Fruit fly (Drosophila melanogaster): Measurements from ENCODE around the gene lost.

Gene lost

DNA sequence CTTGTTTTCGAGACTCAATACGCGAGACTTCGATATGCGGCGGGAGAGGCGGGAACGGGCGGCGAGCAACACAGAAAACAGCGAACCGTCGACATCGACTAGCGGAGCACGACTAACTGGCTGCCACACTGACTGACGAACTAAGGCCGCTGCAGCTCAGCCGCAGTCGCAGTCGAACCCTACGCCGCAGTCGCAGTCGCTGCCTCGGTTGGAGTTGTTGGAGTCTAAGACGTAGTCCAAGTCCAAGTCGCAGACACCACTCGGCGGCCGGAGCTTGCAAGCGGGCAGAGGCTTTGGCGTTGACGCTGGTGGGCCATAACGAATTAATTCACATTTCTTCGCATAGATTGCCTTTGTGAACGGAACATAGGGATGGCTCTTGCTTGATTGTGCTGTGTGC, 47.8 kb downstream of the lost start (continued):
- TF ChIP-seq gsb-n (tag; optimal IDR thresholded peaks at IDR 0.05) = no peak

DNA sequence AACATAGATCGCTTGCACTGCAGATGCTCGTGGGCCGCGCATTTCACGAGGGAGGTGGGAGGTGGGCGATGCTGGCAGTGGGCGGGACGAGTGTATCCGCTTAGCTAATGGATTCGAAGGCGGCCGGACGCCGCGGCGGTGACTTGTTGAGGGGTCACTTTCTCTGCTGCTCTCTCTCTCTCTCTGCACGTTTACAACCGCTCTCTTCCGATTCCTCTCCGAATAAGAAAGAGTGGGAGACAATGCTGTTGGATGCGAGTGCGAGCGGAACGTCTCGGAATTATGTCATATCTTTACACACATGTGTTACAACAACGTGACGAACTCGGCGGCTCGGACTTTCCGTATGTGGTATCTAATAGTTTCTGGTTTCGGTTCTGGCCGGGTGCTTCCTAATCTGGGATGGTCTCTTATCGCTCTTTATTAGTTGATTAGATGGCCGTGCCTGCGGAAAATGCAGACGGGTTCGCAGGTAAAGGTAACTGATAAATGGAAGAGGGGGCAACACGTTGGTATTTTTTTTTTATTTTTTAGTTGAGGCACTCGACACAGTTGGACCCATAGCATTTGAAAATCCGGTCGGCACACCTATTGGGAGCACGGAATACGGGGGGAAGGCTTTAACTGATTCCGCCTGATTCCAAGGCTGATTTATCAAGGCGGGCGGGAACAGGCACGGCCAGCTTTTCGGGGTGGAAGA, 49.6 kb downstream of the lost start:
- peak; percentile 34; the same call in 1 of the 3 replicates for TF ChIP-seq Doc3 (GFP tag; IDR thresholded peaks at IDR 0.05; ENCODE audit: partially characterized antibody)
- TF ChIP-seq nerfin-1 (tag; optimal IDR thresholded peaks at IDR 0.05) = peak; percentile 32
- no peak for TF ChIP-seq Hr51 (GFP tag; optimal IDR thresholded peaks at IDR 0.05)
- peak; percentile 13 for TF ChIP-seq nom (GFP tag; optimal IDR thresholded peaks at IDR 0.05)
- TF ChIP-seq ash1 (GFP tag; optimal IDR thresholded peaks at IDR 0.05) = no peak
- no peak for TF ChIP-seq danr (GFP tag; IDR thresholded peaks at IDR 0.05)
- TF ChIP-seq zen2 (GFP tag; IDR thresholded peaks at IDR 0.05; ENCODE audit: partially characterized antibody) = 0 out of 3 replicates have a peak, but pooled peaks have one; percentile 9
- TF ChIP-seq esg (GFP tag; conservative IDR thresholded peaks at IDR 0.05) = no peak
- no peak for TF ChIP-seq CG11695 (GFP tag; IDR thresholded peaks at IDR 0.05)
- peak; percentile 24 for TF ChIP-seq chn (GFP tag; optimal IDR thresholded peaks at IDR 0.05)
- peak; percentile 42 for TF ChIP-seq CG6813 (GFP tag; optimal IDR thresholded peaks at IDR 0.05)
- 0 out of 2 replicates have a peak, but pooled peaks have one; percentile 17 for TF ChIP-seq hbn (GFP tag; IDR thresholded peaks at IDR 0.05; ENCODE audit: partially characterized antibody)
- peak; percentile 2 for TF ChIP-seq abd-A (tag; optimal IDR thresholded peaks at IDR 0.05)
- no peak for TF ChIP-seq chm (GFP tag; IDR thresholded peaks at IDR 0.05)
- TF ChIP-seq scrt (GFP tag; optimal IDR thresholded peaks at IDR 0.05) = peak; percentile 79
- peak; percentile 41 for TF ChIP-seq sqz (GFP tag; optimal IDR thresholded peaks at IDR 0.05)
- TF ChIP-seq CG34224 (GFP tag; IDR thresholded peaks at IDR 0.05; ENCODE audit: partially characterized antibody) = peak; percentile 46; the same call in 1 of the 3 replicates
- no peak for TF ChIP-seq Poxn (GFP tag; IDR thresholded peaks at IDR 0.05)
- TF ChIP-seq CG9437 (GFP tag; optimal IDR thresholded peaks at IDR 0.05) = peak; percentile 66
- peak; percentile 30; the same call in 1 of the 2 replicates for TF ChIP-seq seq (GFP tag; IDR thresholded peaks at IDR 0.05)
- peak; percentile 46; the same call in 1 of the 2 replicates for TF ChIP-seq unc-4 (GFP tag; IDR thresholded peaks at IDR 0.05; ENCODE audit: partially characterized antibody)
- TF ChIP-seq CG4360 (GFP tag; IDR thresholded peaks at IDR 0.05) = peak; percentile 76
- TF ChIP-seq HLHmδ (GFP tag; optimal IDR thresholded peaks at IDR 0.05) = peak; percentile 39
- no peak for TF ChIP-seq pita (GFP tag; optimal IDR thresholded peaks at IDR 0.05)
- 0 out of 2 replicates have a peak, but pooled peaks have one; percentile 18 for TF ChIP-seq Awh (GFP tag; IDR thresholded peaks at IDR 0.05)
- TF ChIP-seq Adf1 (GFP tag; IDR thresholded peaks at IDR 0.05) = peak; percentile 27; the same call in 1 of the 2 replicates
- TF ChIP-seq exex (tag; optimal IDR thresholded peaks at IDR 0.05) = peak; percentile 72
- TF ChIP-seq pum (GFP tag; optimal IDR thresholded peaks at IDR 0.05) = no peak
- TF ChIP-seq CG11247 (GFP tag; IDR thresholded peaks at IDR 0.05) = no peak
- peak; percentile 21 for TF ChIP-seq CG3065 (GFP tag; optimal IDR thresholded peaks at IDR 0.05)
- TF ChIP-seq CG15269 (tag; optimal IDR thresholded peaks at IDR 0.05) = no peak
- no peak for TF ChIP-seq Dref (GFP tag; IDR thresholded peaks at IDR 0.05)
- peak; percentile 59 for TF ChIP-seq mirr (GFP tag; optimal IDR thresholded peaks at IDR 0.05)
- TF ChIP-seq Scr (GFP tag; IDR thresholded peaks at IDR 0.05; ENCODE audit: partially characterized antibody) = peak; percentile 21; the same call in 1 of the 2 replicates
- no peak for TF ChIP-seq dysf (GFP tag; IDR thresholded peaks at IDR 0.05)
- no peak for TF ChIP-seq ssp (GFP tag; IDR thresholded peaks at IDR 0.05)
- peak in 1 of 2 experiments; percentile 14 for TF ChIP-seq Eip74EF (GFP tag; optimal IDR thresholded peaks at IDR 0.05)
- peak; percentile 9 for TF ChIP-seq kah (GFP tag; optimal IDR thresholded peaks at IDR 0.05)
- TF ChIP-seq grn (GFP tag; optimal IDR thresholded peaks at IDR 0.05) = peak; percentile 80
- no peak for TF ChIP-seq CG10565 (GFP tag; optimal IDR thresholded peaks at IDR 0.05)
- no peak for TF ChIP-seq eve (GFP tag; optimal IDR thresholded peaks at IDR 0.05)
- TF ChIP-seq pan (optimal IDR thresholded peaks at IDR 0.05) = no peak
- no peak for TF ChIP-seq pan (GFP tag; optimal IDR thresholded peaks at IDR 0.05 in 1 of 2, IDR thresholded peaks at IDR 0.05 in 1 of 2)
- peak; percentile 74 for TF ChIP-seq GATAe (GFP tag; conservative IDR thresholded peaks at IDR 0.05)
- TF ChIP-seq Hr78 (GFP tag; optimal IDR thresholded peaks at IDR 0.05) = peak in 1 of 2 experiments; percentile 41

Measured in whole organism, embryonic.